Fruit fly (Drosophila melanogaster) whole organism, adult: ENCODE results near the gene Jon65Ai.
A peak's percentile ranks its signal among the peaks of the same experiment; 100 is the strongest.

ENCODE experiments used
- CG12768 ChIP-seq: fragments of 200-800 bp; sonication (Bioruptor generic); optimal IDR thresholded peaks from 2 replicates; lab custom pipeline; 2017; ENCODE audit warnings: missing biosample characterization, missing genetic modification characterization, mild to moderate bottlenecking, moderate library complexity, missing genetic modification reagents
- CG14711 ChIP-seq: fragments of 200-800 bp; sonication (Bioruptor generic); optimal IDR thresholded peaks from 2 replicates; lab custom pipeline; 2018; ENCODE audit warnings: missing biosample characterization, mild to moderate bottlenecking, missing genetic modification characterization, moderate library complexity
- CG33017 ChIP-seq: fragments of 200-800 bp; sonication (Bioruptor generic); optimal IDR thresholded peaks from 2 replicates; lab custom pipeline; 2018; ENCODE audit warnings: missing biosample characterization, mild to moderate bottlenecking, missing genetic modification characterization, moderate library complexity
- CG5204 ChIP-seq: fragments of 200-800 bp; sonication (Bioruptor generic); optimal IDR thresholded peaks from 2 replicates; lab custom pipeline; 2016; ENCODE audit warnings: missing biosample characterization, missing genetic modification characterization
- CG7045 ChIP-seq: fragments of 200-800 bp; sonication (Bioruptor generic); optimal IDR thresholded peaks from 2 replicates; lab custom pipeline; 2017; ENCODE audit warnings: missing biosample characterization, mild to moderate bottlenecking, missing genetic modification characterization
- CG7101 ChIP-seq: fragments of 200-800 bp; sonication (Bioruptor generic); optimal IDR thresholded peaks from 2 replicates; lab custom pipeline; 2018; ENCODE audit warnings: missing biosample characterization, mild to moderate bottlenecking, missing genetic modification characterization, moderate library complexity
- Clk ChIP-seq: fragments of 200-800 bp; sonication (Bioruptor generic); optimal IDR thresholded peaks from 2 replicates; lab custom pipeline; 2017; ENCODE audit warnings: missing biosample characterization, missing genetic modification characterization
- Crg-1 ChIP-seq: fragments of 200-800 bp; sonication (Bioruptor generic); optimal IDR thresholded peaks from 2 replicates; lab custom pipeline; 2016; ENCODE audit warnings: missing biosample characterization, missing genetic modification characterization
- Hr96 ChIP-seq: fragments of 200-800 bp; sonication (Bioruptor generic); optimal IDR thresholded peaks from 2 replicates; lab custom pipeline; 2016; ENCODE audit warnings: missing biosample characterization, missing genetic modification characterization
- Mnt ChIP-seq: fragments of 200-800 bp; sonication (Bioruptor generic); optimal IDR thresholded peaks from 2 replicates; lab custom pipeline; 2016; ENCODE audit warnings: missing biosample characterization, mild to moderate bottlenecking, missing genetic modification characterization
- cic ChIP-seq: fragments of 200-800 bp; sonication (Bioruptor generic); optimal IDR thresholded peaks from 2 replicates; lab custom pipeline; 2017; ENCODE audit warnings: missing biosample characterization, mild to moderate bottlenecking, missing genetic modification characterization, moderate library complexity
- cnc ChIP-seq, 2 experiments: fragments of >200 bp; optimal IDR thresholded peaks; 2 replicates each; lab custom pipeline; 2017
- kay ChIP-seq: fragments of 200-800 bp; sonication (Bioruptor generic); peaks from one replicate; lab custom pipeline; 2016; ENCODE audit warnings: missing biosample characterization, missing genetic modification characterization, borderline replicate concordance

- TF ChIP-seq CG5204 (GFP tag; lab: Kevin White, UChicago) (no peak), Clk (GFP tag; lab: Kevin White, UChicago) (no peak), Crg-1 (GFP tag; lab: Kevin White, UChicago) (no peak), Mnt (GFP tag; lab: Kevin White, UChicago) (no peak), CG7101 (tag; lab: Kevin White, UChicago) (no peak), cic (GFP tag; lab: Kevin White, UChicago) (peak; percentile 82), Hr96 (GFP tag; lab: Kevin White, UChicago) (no peak), CG12768 (GFP tag; lab: Kevin White, UChicago) (peak; percentile 13), kay (GFP tag; lab: Kevin White, UChicago) (peak; percentile 76), cnc (optimal IDR thresholded peaks at IDR 0.05; lab: Kevin White, UChicago) (no peak), CG7045 (GFP tag; lab: Kevin White, UChicago) (no peak), CG33017 (tag; lab: Kevin White, UChicago) (no peak), CG14711 (tag; lab: Kevin White, UChicago) (no peak)
Measured at dm6 chr3L:6062860-6063607, 8.8 kb upstream of the Jon65Ai start, which contains the start of gene CG10472.
